Worm (Caenorhabditis elegans) whole organism, L1 larva: ENCODE measurements around the gene cbs-1.

ENCODE experiments used
- C04F5.9 ChIP-seq: sonication (generic microtip); optimal IDR thresholded peaks from 2 replicates; lab custom pipeline; 2016; ENCODE audit warnings: missing genetic modification characterization, missing compliant biosample characterization
- C16A3.4 ChIP-seq: fragments of 150-350 bp; optimal IDR thresholded peaks from 2 replicates; lab custom pipeline; 2014; ENCODE audit warnings: missing biosample characterization, missing genetic modification characterization
- F16B12.6 ChIP-seq: fragments of 150-350 bp; optimal IDR thresholded peaks from 2 replicates; lab custom pipeline; 2014; ENCODE audit warnings: missing biosample characterization, missing genetic modification characterization
- alr-1 ChIP-seq: fragments of 200-800 bp; sonication (Bioruptor generic); optimal IDR thresholded peaks from 2 replicates; lab custom pipeline; 2018; ENCODE audit warnings: borderline replicate concordance, mild to moderate bottlenecking, missing genetic modification characterization, missing compliant biosample characterization
- blmp-1 ChIP-seq: fragments of 150-350 bp; optimal IDR thresholded peaks from 2 replicates; lab custom pipeline; 2014; ENCODE audit warnings: missing biosample characterization, missing genetic modification characterization
- ceh-63 ChIP-seq: fragments of 200-800 bp; sonication (Bioruptor generic); optimal IDR thresholded peaks from 2 replicates; lab custom pipeline; 2018; ENCODE audit warnings: mild to moderate bottlenecking, missing genetic modification characterization, missing compliant biosample characterization
- ceh-8 ChIP-seq: fragments of 200-800 bp; sonication (Bioruptor generic); optimal IDR thresholded peaks from 2 replicates; lab custom pipeline; 2018; ENCODE audit warnings: mild to moderate bottlenecking, missing genetic modification characterization, moderate library complexity, missing compliant biosample characterization
- ceh-82 ChIP-seq, 3 experiments: fragments of 150-350 bp in 1 of 3; sonication (generic microtip) in 2 of 3; optimal IDR thresholded peaks; 2 replicates each; lab custom pipeline; 2014 to 2017; ENCODE audit warnings: missing biosample characterization in 3 of 3, missing genetic modification characterization in 3 of 3
- ceh-90 ChIP-seq: sonication (generic microtip); optimal IDR thresholded peaks from 2 replicates; lab custom pipeline; 2016; ENCODE audit warnings: missing genetic modification characterization, missing compliant biosample characterization
- efl-1 ChIP-seq, 4 experiments: fragments of 150-350 bp; optimal IDR thresholded peaks in 3 of 4; peaks in 1 of 4; 1 replicate in 1 of 4; 2 replicates in 3 of 4; lab custom pipeline; 2014; ENCODE audit warnings: missing biosample characterization in 2 of 4, missing genetic modification characterization in 2 of 4, missing genetic modification reagents in 2 of 4
- egl-13 ChIP-seq: sonication (generic microtip); optimal IDR thresholded peaks from 2 replicates; lab custom pipeline; 2016; ENCODE audit warnings: missing genotype, missing genetic modification reagents, missing genetic modification characterization, missing compliant biosample characterization
- elt-2 ChIP-seq: sonication (generic microtip); optimal IDR thresholded peaks from 2 replicates; lab custom pipeline; 2016; ENCODE audit warnings: missing genetic modification characterization, mild to moderate bottlenecking, inconsistent platforms, missing compliant biosample characterization, missing genetic modification reagents
- elt-3 ChIP-seq, 6 experiments: fragments of 150-350 bp in 1 of 6; sonication (generic microtip); optimal IDR thresholded peaks; 2 replicates each; lab custom pipeline; 2017 to 2018; ENCODE audit warnings: missing biosample characterization in 6 of 6, missing genetic modification characterization in 6 of 6, inconsistent platforms in 1 of 6
- fkh-8 ChIP-seq: sonication (generic microtip); optimal IDR thresholded peaks from 2 replicates; lab custom pipeline; 2016; ENCODE audit warnings: mild to moderate bottlenecking, missing genetic modification characterization, missing compliant biosample characterization
- grh-1 ChIP-seq: fragments of 200-800 bp; sonication (Bioruptor generic); IDR thresholded peaks from 2 replicates; pipeline ENCODE4 v1.3.6; 2022; ENCODE audit warnings: missing genetic modification reagents, missing genetic modification characterization, missing compliant biosample characterization
- hpl-2 ChIP-seq: fragments of 150-350 bp; optimal IDR thresholded peaks from 2 replicates; lab custom pipeline; 2014; ENCODE audit warnings: missing biosample characterization, missing genetic modification reagents, missing genetic modification characterization
- irx-1 ChIP-seq: sonication (generic microtip); optimal IDR thresholded peaks from 2 replicates; lab custom pipeline; 2016; ENCODE audit warnings: missing genetic modification characterization, missing compliant biosample characterization
- isw-1 ChIP-seq: fragments of 200-800 bp; sonication (Bioruptor generic); IDR thresholded peaks from 2 replicates; pipeline ENCODE4 v1.3.6; 2022; ENCODE audit warnings: missing genetic modification characterization, missing compliant biosample characterization
- lin-14 ChIP-seq: fragments of 200-800 bp; sonication (Bioruptor generic); optimal IDR thresholded peaks from 2 replicates; lab custom pipeline; 2018; ENCODE audit warnings: mild to moderate bottlenecking, missing genetic modification characterization, moderate library complexity, missing compliant biosample characterization
- lin-35 ChIP-seq, 2 experiments: fragments of 150-350 bp; optimal IDR thresholded peaks; 2 replicates each; lab custom pipeline; 2014; ENCODE audit warnings: missing biosample characterization in 2 of 2, missing genetic modification characterization in 2 of 2, missing genetic modification reagents in 2 of 2
- mab-9 ChIP-seq: fragments of 200-800 bp; sonication (Bioruptor generic); IDR thresholded peaks from 2 replicates; pipeline ENCODE4 v1.3.6; 2022; ENCODE audit warnings: missing genetic modification reagents, missing genetic modification characterization, missing compliant biosample characterization
- mdl-1 ChIP-seq, 2 experiments: fragments of 150-350 bp; optimal IDR thresholded peaks; 2 replicates each; lab custom pipeline; 2014 to 2017; ENCODE audit warnings: missing biosample characterization in 2 of 2, missing genetic modification characterization in 2 of 2, inconsistent platforms in 1 of 2
- nhr-20 ChIP-seq: sonication (generic microtip); optimal IDR thresholded peaks from 2 replicates; lab custom pipeline; 2016; ENCODE audit warnings: mild to moderate bottlenecking, missing genetic modification characterization, missing compliant biosample characterization
- nhr-237 ChIP-seq: fragments of 150-350 bp; optimal IDR thresholded peaks from 2 replicates; lab custom pipeline; 2014; ENCODE audit warnings: missing biosample characterization, missing genetic modification characterization
- nhr-28 ChIP-seq: fragments of 150-350 bp; optimal IDR thresholded peaks from 2 replicates; lab custom pipeline; 2014; ENCODE audit warnings: missing biosample characterization, missing genetic modification characterization
- nhr-47 ChIP-seq: sonication (generic microtip); optimal IDR thresholded peaks from 2 replicates; lab custom pipeline; 2016; ENCODE audit warnings: mild to moderate bottlenecking, missing genetic modification characterization, moderate library complexity, missing compliant biosample characterization
- nhr-71 ChIP-seq: sonication (generic microtip); optimal IDR thresholded peaks from 2 replicates; lab custom pipeline; 2016; ENCODE audit warnings: mild to moderate bottlenecking, missing genetic modification characterization, moderate library complexity, missing compliant biosample characterization
- nhr-90 ChIP-seq: sonication (generic microtip); optimal IDR thresholded peaks from 2 replicates; lab custom pipeline; 2016; ENCODE audit warnings: mild to moderate bottlenecking, missing genetic modification characterization, missing compliant biosample characterization; ENCODE audit not compliant: poor library complexity
- pqm-1 ChIP-seq: sonication (generic microtip); optimal IDR thresholded peaks from 3 replicates; lab custom pipeline; 2017; ENCODE audit warnings: missing biosample characterization, missing genetic modification characterization
- rnt-1 ChIP-seq: sonication (generic microtip); optimal IDR thresholded peaks from 2 replicates; lab custom pipeline; 2016; ENCODE audit warnings: mild to moderate bottlenecking, missing genetic modification characterization, moderate library complexity, missing compliant biosample characterization
- snu-23 ChIP-seq: sonication (generic microtip); optimal IDR thresholded peaks from 2 replicates; lab custom pipeline; 2016; ENCODE audit warnings: missing genetic modification characterization, missing compliant biosample characterization
- sup-37 ChIP-seq: fragments of 200-800 bp; sonication (Bioruptor generic); optimal IDR thresholded peaks from 2 replicates; lab custom pipeline; 2018; ENCODE audit warnings: mild to moderate bottlenecking, missing genetic modification characterization, missing compliant biosample characterization
- swsn-7 ChIP-seq: sonication (generic microtip); optimal IDR thresholded peaks from 2 replicates; lab custom pipeline; 2016; ENCODE audit warnings: missing genetic modification characterization, missing compliant biosample characterization
- tbx-2 ChIP-seq: sonication (generic microtip); optimal IDR thresholded peaks from 2 replicates; lab custom pipeline; 2016; ENCODE audit warnings: missing genetic modification characterization, missing compliant biosample characterization
- tlp-1 ChIP-seq: fragments of 150-350 bp; optimal IDR thresholded peaks from 2 replicates; lab custom pipeline; 2014; ENCODE audit warnings: missing biosample characterization, missing genetic modification characterization
- unc-130 ChIP-seq: fragments of 150-350 bp; optimal IDR thresholded peaks from 2 replicates; lab custom pipeline; 2017; ENCODE audit warnings: missing biosample characterization, missing genetic modification characterization, inconsistent platforms
- unc-62 ChIP-seq: fragments of 150-350 bp; optimal IDR thresholded peaks from 2 replicates; lab custom pipeline; 2014; ENCODE audit warnings: missing biosample characterization, missing genetic modification reagents, missing genetic modification characterization
- unc-86 ChIP-seq: sonication (generic microtip); optimal IDR thresholded peaks from 2 replicates; lab custom pipeline; 2016; ENCODE audit warnings: missing genetic modification characterization, missing compliant biosample characterization
- ztf-11 ChIP-seq, 2 experiments: sonication (generic microtip); optimal IDR thresholded peaks; 2 replicates each; lab custom pipeline; 2016 to 2017; ENCODE audit warnings: missing genetic modification characterization in 2 of 2, missing biosample characterization in 1 of 2, missing compliant biosample characterization in 1 of 2

The cbs-1 gene

ce11 chrX:10054410-10054800 is 330 bp downstream of the cbs-1 start:
- peak in 3 of 6 experiments; percentile 14 to 34 (median 27) for TF ChIP-seq elt-3 (tag; optimal IDR thresholded peaks at IDR 0.05; lab: Kevin White, UChicago)
- TF ChIP-seq hpl-2, result no peak
- peak; percentile 78 for TF ChIP-seq elt-2 (tag; lab: Kevin White, UChicago)
- no peak for TF ChIP-seq C16A3.4 (tag; lab: Kevin White, UChicago)
- TF ChIP-seq isw-1, result no peak
- TF ChIP-seq unc-86 (tag; lab: Kevin White, UChicago), result no peak
- no peak for TF ChIP-seq rnt-1 (tag; lab: Kevin White, UChicago)
- peak; percentile 13 for TF ChIP-seq blmp-1

- TF ChIP-seq ceh-8 (GFP tag; lab: Kevin White, UChicago), result no peak
- no peak for TF ChIP-seq nhr-28 (tag; lab: Kevin White, UChicago)
- TF ChIP-seq C16A3.4 (tag; lab: Kevin White, UChicago), result no peak
- TF ChIP-seq fkh-8, result no peak
- TF ChIP-seq lin-35 (GFP tag; optimal IDR thresholded peaks at IDR 0.05; lab: Kevin White, UChicago), result no peak
- no peak for TF ChIP-seq C04F5.9 (tag; lab: Kevin White, UChicago)
- no peak for TF ChIP-seq tlp-1 (tag; lab: Kevin White, UChicago)
- TF ChIP-seq nhr-90 (tag; lab: Kevin White, UChicago), result no peak
- TF ChIP-seq tbx-2 (tag; lab: Kevin White, UChicago), result no peak
- TF ChIP-seq egl-13 (tag; lab: Kevin White, UChicago), result no peak
- TF ChIP-seq mab-9 (GFP tag; lab: Robert Waterston, UW), result no peak
- no peak for TF ChIP-seq F16B12.6 (tag; lab: Kevin White, UChicago)
- TF ChIP-seq efl-1 (optimal IDR thresholded peaks at IDR 0.05; lab: Kevin White, UChicago), result no peak
- no peak for TF ChIP-seq efl-1 (GFP tag; optimal IDR thresholded peaks at IDR 0.05 in 1 of 2; lab: Kevin White, UChicago)
- no peak for TF ChIP-seq irx-1
- TF ChIP-seq ceh-90 (tag; lab: Kevin White, UChicago), result no peak
- no peak for TF ChIP-seq ztf-11 (tag; optimal IDR thresholded peaks at IDR 0.05; lab: Kevin White, UChicago)
Observed at ce11 chrX:10058332-10058731, 4.3 kb downstream of the cbs-1 start, which contains the start of gene ZC373.2. Gene ZC373.2, minus strand, starts transcription at chrX:10058432.

- TF ChIP-seq unc-62 (no peak), pqm-1 (tag; lab: Kevin White, UChicago) (no peak), alr-1 (no peak), nhr-237 (tag; lab: Kevin White, UChicago) (no peak), mdl-1 (tag; optimal IDR thresholded peaks at IDR 0.05; lab: Kevin White, UChicago) (no peak), nhr-47 (tag; lab: Kevin White, UChicago) (no peak), C16A3.4 (tag; lab: Kevin White, UChicago) (no peak)
Observed at ce11 chrX:10060475-10061011, 6.5 kb downstream of the cbs-1 start, which contains the start of gene ZC373.3. Gene ZC373.3, plus strand, starts transcription at chrX:10060525.

DNA sequence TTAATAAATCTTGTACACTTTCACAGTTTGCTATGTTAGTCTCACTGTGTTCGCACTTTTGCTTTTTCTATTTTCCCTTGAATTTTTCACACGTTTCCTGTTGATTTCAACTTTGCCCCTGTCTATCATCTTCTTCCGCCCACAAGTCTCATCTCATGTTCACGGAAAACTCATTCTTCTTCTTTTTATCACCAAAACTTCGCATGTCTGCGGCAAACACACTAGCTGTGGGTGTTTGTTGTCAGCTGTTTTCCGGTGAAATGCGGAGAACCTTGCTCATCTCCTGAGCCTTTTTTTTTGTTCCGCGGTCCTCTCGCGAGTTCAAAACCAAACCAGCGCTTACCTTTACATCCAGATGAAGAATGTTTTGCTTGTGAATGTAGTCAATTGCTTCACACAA is 14.4 kb downstream of the cbs-1 start:
- TF ChIP-seq nhr-71 (peak; percentile 38), ztf-11 (tag; optimal IDR thresholded peaks at IDR 0.05; lab: Kevin White, UChicago) (no peak), rnt-1 (tag; lab: Kevin White, UChicago) (peak; percentile 78), nhr-20 (tag; lab: Kevin White, UChicago) (no peak), unc-130 (tag; lab: Kevin White, UChicago) (peak; percentile 40), grh-1 (GFP tag; lab: Robert Waterston, UW) (no peak), hpl-2 (no peak), ceh-63 (no peak), unc-86 (tag; lab: Kevin White, UChicago) (no peak), snu-23 (GFP tag; lab: Kevin White, UChicago) (no peak), blmp-1 (peak; percentile 36), F16B12.6 (tag; lab: Kevin White, UChicago) (no peak), ceh-82 (tag; optimal IDR thresholded peaks at IDR 0.05; lab: Kevin White, UChicago) (no peak), lin-14 (peak; percentile 81), swsn-7 (tag; lab: Kevin White, UChicago) (no peak), efl-1 (optimal IDR thresholded peaks at IDR 0.05; lab: Kevin White, UChicago) (no peak), efl-1 (GFP tag; optimal IDR thresholded peaks at IDR 0.05 in 1 of 2; lab: Kevin White, UChicago) (peak in 1 of 2 experiments; percentile 23), pqm-1 (tag; lab: Kevin White, UChicago) (no peak), tlp-1 (tag; lab: Kevin White, UChicago) (no peak), sup-37 (GFP tag; lab: Kevin White, UChicago) (no peak)
